Worm (Caenorhabditis elegans): ENCODE results near the gene M163.7.

The M163.7 gene

ce11 chrX:14489945-14490344, 25.3 kb downstream of the M163.7 start, which contains the start of gene his-24 (continued):
- TF ChIP-seq dpl-1 (GFP tag; optimal IDR thresholded peaks at IDR 0.05) = peak; percentile 45
- 0 out of 2 replicates have a peak, but pooled peaks have one; percentile 32 for TF ChIP-seq vab-7 (GFP tag; IDR thresholded peaks at IDR 0.05)
- TF ChIP-seq fkh-10 (GFP tag; optimal IDR thresholded peaks at IDR 0.05) = peak; percentile 6
- no peak for TF ChIP-seq R02D3.7 (tag; optimal IDR thresholded peaks at IDR 0.05)
- TF ChIP-seq nhr-41 (GFP tag; IDR thresholded peaks at IDR 0.05) = no peak
- peak; percentile 65 for TF ChIP-seq php-3 (GFP tag; IDR thresholded peaks at IDR 0.05)
- TF ChIP-seq ceh-44 (GFP tag; IDR thresholded peaks at IDR 0.05) = no peak
- peak; percentile 73 for TF ChIP-seq tra-1 (GFP tag; IDR thresholded peaks at IDR 0.05)
- TF ChIP-seq hlh-11 (tag; optimal IDR thresholded peaks at IDR 0.05) = peak; percentile 70
- TF ChIP-seq pqm-1 (tag; optimal IDR thresholded peaks at IDR 0.05) = peak; percentile 40
- TF ChIP-seq ceh-32 (tag; optimal IDR thresholded peaks at IDR 0.05; ENCODE audit: poor library complexity) = no peak
- no peak for TF ChIP-seq zag-1 (tag; optimal IDR thresholded peaks at IDR 0.05)
- TF ChIP-seq ztf-7 (tag; optimal IDR thresholded peaks at IDR 0.05) = peak; percentile 20
- TF ChIP-seq egl-43 (GFP tag; IDR thresholded peaks at IDR 0.05) = peak; percentile 56; the same call in 1 of the 2 replicates
- no peak for TF ChIP-seq ces-1 (GFP tag; optimal IDR thresholded peaks at IDR 0.05)
- TF ChIP-seq saeg-2 (GFP tag; IDR thresholded peaks at IDR 0.05) = no peak
- TF ChIP-seq mes-2 (tag; optimal IDR thresholded peaks at IDR 0.05; ENCODE audit: poor library complexity, severe bottlenecking) = peak; percentile 81
- peak; percentile 83 for TF ChIP-seq mep-1 (tag; optimal IDR thresholded peaks at IDR 0.05)
- no peak for TF ChIP-seq lim-7 (GFP tag; IDR thresholded peaks at IDR 0.05)
- no peak for TF ChIP-seq daf-12 (tag; optimal IDR thresholded peaks at IDR 0.05)
- TF ChIP-seq Y75B8A.6 (GFP tag; IDR thresholded peaks at IDR 0.05) = no peak
- no peak for TF ChIP-seq zip-11 (GFP tag; IDR thresholded peaks at IDR 0.05)
- 0 out of 2 replicates have a peak, but pooled peaks have one; percentile 53 for TF ChIP-seq D1046.2 (GFP tag; IDR thresholded peaks at IDR 0.05)
- peak in 1 of 2 experiments; percentile 70 for TF ChIP-seq lsy-2 (tag; optimal IDR thresholded peaks at IDR 0.05)
- TF ChIP-seq nhr-25 (tag; optimal IDR thresholded peaks at IDR 0.05; ENCODE audit: borderline replicate concordance, insufficient read depth) = peak; percentile 18
- TF ChIP-seq nhr-28 (tag; optimal IDR thresholded peaks at IDR 0.05) = peak; percentile 56
- TF ChIP-seq snpc-4 (tag; optimal IDR thresholded peaks at IDR 0.05) = no peak
- no peak for TF ChIP-seq daf-19 (GFP tag; conservative IDR thresholded peaks at IDR 0.05)
- peak; percentile 81 for TF ChIP-seq dve-1 (tag; optimal IDR thresholded peaks at IDR 0.05; ENCODE audit: insufficient read depth)
- TF ChIP-seq hmg-1.1 (GFP tag; IDR thresholded peaks at IDR 0.05) = peak; percentile 79

- TF ChIP-seq nhr-77 (tag; optimal IDR thresholded peaks at IDR 0.05) (no peak), zip-2 (tag; optimal IDR thresholded peaks at IDR 0.05) (no peak), lir-3 (tag; optimal IDR thresholded peaks at IDR 0.05) (no peak), lin-13 (GFP tag; optimal IDR thresholded peaks at IDR 0.05) (no peak), fos-1 (tag; optimal IDR thresholded peaks at IDR 0.05) (no peak), madf-5 (GFP tag; IDR thresholded peaks at IDR 0.05) (0 out of 4 replicates have a peak, but pooled peaks of 1 of the 2 experiments have one; percentile 21), nhr-111 (GFP tag; optimal IDR thresholded peaks at IDR 0.05) (no peak), ceh-62 (tag; optimal IDR thresholded peaks at IDR 0.05) (no peak), fkh-10 (GFP tag; optimal IDR thresholded peaks at IDR 0.05) (no peak), ztf-11 (tag; optimal IDR thresholded peaks at IDR 0.05) (no peak), mxl-2 (GFP tag; conservative IDR thresholded peaks at IDR 0.05) (no peak), unc-39 (tag; optimal IDR thresholded peaks at IDR 0.05) (no peak), egl-43 (GFP tag; IDR thresholded peaks at IDR 0.05) (peak; percentile 55; the same call in 1 of the 2 replicates), sdz-12 (GFP tag; optimal IDR thresholded peaks at IDR 0.05) (no peak), daf-12 (tag; optimal IDR thresholded peaks at IDR 0.05) (no peak), aha-1 (tag) (no peak), tra-1 (GFP tag; IDR thresholded peaks at IDR 0.05) (no peak), ceh-28 (tag; optimal IDR thresholded peaks at IDR 0.05) (no peak), mxl-3 (GFP tag; optimal IDR thresholded peaks at IDR 0.05) (no peak), skn-1 (tag; optimal IDR thresholded peaks at IDR 0.05) (no peak), set-16 (GFP tag; IDR thresholded peaks at IDR 0.05) (peak; percentile 96), spr-3 (GFP tag; optimal IDR thresholded peaks at IDR 0.05) (no peak), ama-1 (optimal IDR thresholded peaks at IDR 0.05) (no peak), F49E8.2 (tag; optimal IDR thresholded peaks at IDR 0.05; ENCODE audit: borderline replicate concordance) (no peak), hif-1 (tag; optimal IDR thresholded peaks at IDR 0.05) (no peak)
These were observed 25.9 kb downstream of the M163.7 start for ce11 chrX:14490486-14490885.

Data from whole organism, L4 larva.